Fruit fly (Drosophila melanogaster): Measurements from ENCODE around the gene CG17477.

Gene CG17477

dm6 chr3R:17079859-17080255 is 46.9 kb downstream of the CG17477 start, which contains the start of the genes Keap1 and kuk:
Keap1 (minus strand) TSS chr3R:17079945.
kuk (plus strand) TSS chr3R:17080244.
- peak; percentile 79 for TF ChIP-seq toe (GFP tag; optimal IDR thresholded peaks at IDR 0.05)
- peak; percentile 77 for TF ChIP-seq CG7101 (tag; optimal IDR thresholded peaks at IDR 0.05)
- peak; percentile 90 for TF ChIP-seq Crg-1 (GFP tag; optimal IDR thresholded peaks at IDR 0.05)
- peak; percentile 88 for TF ChIP-seq CG1620 (GFP tag; optimal IDR thresholded peaks at IDR 0.05)
- TF ChIP-seq CG5204 (GFP tag; optimal IDR thresholded peaks at IDR 0.05): no peak
- peak; percentile 69 for TF ChIP-seq ovo (GFP tag; optimal IDR thresholded peaks at IDR 0.05)
- no peak for TF ChIP-seq cnc (optimal IDR thresholded peaks at IDR 0.05)
- peak; percentile 3 for TF ChIP-seq Clk (GFP tag; optimal IDR thresholded peaks at IDR 0.05)
- TF ChIP-seq CG14711 (tag; optimal IDR thresholded peaks at IDR 0.05): peak; percentile 57
- TF ChIP-seq bab1 (GFP tag; optimal IDR thresholded peaks at IDR 0.05): peak; percentile 23
- no peak for TF ChIP-seq CG12768 (GFP tag; optimal IDR thresholded peaks at IDR 0.05)
- TF ChIP-seq kay (GFP tag; ENCODE audit: borderline replicate concordance): no peak
- TF ChIP-seq pad (GFP tag; optimal IDR thresholded peaks at IDR 0.05): no peak
- peak; percentile 67 for TF ChIP-seq CG11617 (GFP tag; optimal IDR thresholded peaks at IDR 0.05)
- no peak for TF ChIP-seq tj (GFP tag; optimal IDR thresholded peaks at IDR 0.05)
- TF ChIP-seq cic (GFP tag; optimal IDR thresholded peaks at IDR 0.05): peak; percentile 72
- no peak for TF ChIP-seq CG7045 (GFP tag; optimal IDR thresholded peaks at IDR 0.05)
- peak; percentile 74 for TF ChIP-seq Hr96 (GFP tag; optimal IDR thresholded peaks at IDR 0.05)
- TF ChIP-seq Mnt (GFP tag; optimal IDR thresholded peaks at IDR 0.05): peak; percentile 97
- TF ChIP-seq CG33017 (tag; optimal IDR thresholded peaks at IDR 0.05): peak; percentile 21

- TF ChIP-seq CG7101 (tag; optimal IDR thresholded peaks at IDR 0.05) (no peak), Crg-1 (GFP tag; optimal IDR thresholded peaks at IDR 0.05) (no peak), CG1620 (GFP tag; optimal IDR thresholded peaks at IDR 0.05) (no peak), CG14711 (tag; optimal IDR thresholded peaks at IDR 0.05) (no peak), Clk (GFP tag; optimal IDR thresholded peaks at IDR 0.05) (no peak), Hr96 (GFP tag; optimal IDR thresholded peaks at IDR 0.05) (peak; percentile 29), tj (GFP tag; optimal IDR thresholded peaks at IDR 0.05) (peak; percentile 97), CG7045 (GFP tag; optimal IDR thresholded peaks at IDR 0.05) (peak; percentile 9), bab1 (GFP tag; optimal IDR thresholded peaks at IDR 0.05) (no peak), CG12768 (GFP tag; optimal IDR thresholded peaks at IDR 0.05) (peak; percentile 74), Mnt (GFP tag; optimal IDR thresholded peaks at IDR 0.05) (peak; percentile 90), CG33017 (tag; optimal IDR thresholded peaks at IDR 0.05) (no peak), cic (GFP tag; optimal IDR thresholded peaks at IDR 0.05) (peak; percentile 63), ovo (GFP tag; optimal IDR thresholded peaks at IDR 0.05) (no peak), cnc (optimal IDR thresholded peaks at IDR 0.05) (peak; percentile 98 to 100), pad (GFP tag; optimal IDR thresholded peaks at IDR 0.05) (peak; percentile 74), kay (GFP tag; ENCODE audit: borderline replicate concordance) (peak; percentile 98), CG11617 (GFP tag; optimal IDR thresholded peaks at IDR 0.05) (no peak), CG5204 (GFP tag; optimal IDR thresholded peaks at IDR 0.05) (no peak), toe (GFP tag; optimal IDR thresholded peaks at IDR 0.05) (no peak)
Observed at dm6 chr3R:17078961-17079858, 47.5 kb downstream of the CG17477 start.

- TF ChIP-seq CG7101 (tag; optimal IDR thresholded peaks at IDR 0.05) (no peak), Crg-1 (GFP tag; optimal IDR thresholded peaks at IDR 0.05) (peak; percentile 28), bab1 (GFP tag; optimal IDR thresholded peaks at IDR 0.05) (no peak), CG12768 (GFP tag; optimal IDR thresholded peaks at IDR 0.05) (peak; percentile 7), pad (GFP tag; optimal IDR thresholded peaks at IDR 0.05) (no peak), Clk (GFP tag; optimal IDR thresholded peaks at IDR 0.05) (no peak), cic (GFP tag; optimal IDR thresholded peaks at IDR 0.05) (peak; percentile 95), Mnt (GFP tag; optimal IDR thresholded peaks at IDR 0.05) (peak; percentile 89), cnc (optimal IDR thresholded peaks at IDR 0.05) (peak; percentile 75 to 96), kay (GFP tag; ENCODE audit: borderline replicate concordance) (no peak)
Observed at dm6 chr3R:17077968-17078417, 48.7 kb downstream of the CG17477 start.

Data from whole organism, adult.